Fruit fly (Drosophila melanogaster): ENCODE measurements around the gene Spn77Ba.

Spn77Ba gene

DNA sequence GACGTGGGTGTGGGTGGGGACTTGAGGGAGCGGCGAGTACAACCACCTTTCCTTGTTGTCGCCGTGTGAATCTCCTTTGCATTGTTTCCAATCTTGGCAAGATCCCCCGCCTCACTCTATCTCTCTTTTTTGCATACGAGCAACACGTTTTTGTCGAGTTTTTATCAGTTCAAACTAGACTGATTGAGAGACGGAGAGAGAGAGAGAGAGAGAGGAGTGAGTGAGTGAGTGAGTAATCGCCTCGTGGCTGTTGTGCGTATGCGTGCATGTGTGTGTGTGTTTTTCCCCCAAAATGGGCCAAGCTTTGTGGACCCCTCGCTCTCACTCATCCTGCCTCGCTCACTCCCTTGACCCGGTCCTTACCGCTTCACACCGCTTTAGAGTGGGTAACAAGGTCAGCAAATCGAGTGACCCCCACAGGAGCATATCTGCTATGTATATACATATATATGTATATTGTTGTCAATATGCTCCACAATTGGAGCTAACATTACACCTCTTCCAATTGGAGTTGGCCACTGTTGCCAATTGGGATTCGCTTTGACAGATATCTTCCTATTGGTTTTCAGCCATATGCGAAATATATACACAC, 32.4 kb downstream of the Spn77Ba start (continued):
- TF ChIP-seq CG7963 (GFP tag; IDR thresholded peaks at IDR 0.05; ENCODE audit: partially characterized antibody), result peak; percentile 34; the same call in 1 of the 3 replicates
- TF ChIP-seq vvl (GFP tag; IDR thresholded peaks at IDR 0.05), result 0 out of 2 replicates have a peak, but pooled peaks have one; percentile 10
- no peak for TF ChIP-seq pfk (GFP tag; optimal IDR thresholded peaks at IDR 0.05)
- peak; percentile 93 for TF ChIP-seq z (GFP tag; IDR thresholded peaks at IDR 0.05)
- TF ChIP-seq CG14014 (GFP tag; IDR thresholded peaks at IDR 0.05), result no peak
- TF ChIP-seq Dll (GFP tag; IDR thresholded peaks at IDR 0.05; ENCODE audit: partially characterized antibody), result peak; percentile 33; the same call in 2 of the 4 replicates
- TF ChIP-seq Trl (optimal IDR thresholded peaks at IDR 0.05), result peak; percentile 87 to 94
- TF ChIP-seq Trl (GFP tag; optimal IDR thresholded peaks at IDR 0.05), result no peak
- no peak for TF ChIP-seq slbo (GFP tag; IDR thresholded peaks at IDR 0.05)
- TF ChIP-seq CG34422 (GFP tag; IDR thresholded peaks at IDR 0.05), result peak; percentile 26; the same call in 1 of the 3 replicates
- TF ChIP-seq Bgb (GFP tag; IDR thresholded peaks at IDR 0.05; ENCODE audit: partially characterized antibody), result peak; percentile 23; the same call in 1 of the 2 replicates
- TF ChIP-seq sd (tag; optimal IDR thresholded peaks at IDR 0.05), result no peak
- TF ChIP-seq CG13287 (GFP tag; IDR thresholded peaks at IDR 0.05; ENCODE audit: partially characterized antibody), result peak; percentile 56
- no peak for TF ChIP-seq CG10959 (GFP tag; IDR thresholded peaks at IDR 0.05)
- TF ChIP-seq CG34224 (GFP tag; IDR thresholded peaks at IDR 0.05; ENCODE audit: partially characterized antibody), result peak; percentile 51; the same call in 1 of the 3 replicates
- peak; percentile 56 for TF ChIP-seq sens (GFP tag)
- TF ChIP-seq Elba2 (GFP tag; optimal IDR thresholded peaks at IDR 0.05), result peak; percentile 98
- no peak for TF ChIP-seq Ssrp (tag; optimal IDR thresholded peaks at IDR 0.05)
- TF ChIP-seq fd3F (GFP tag; optimal IDR thresholded peaks at IDR 0.05), result no peak
- peak; percentile 65 for TF ChIP-seq Nf-YC (tag; optimal IDR thresholded peaks at IDR 0.05)
- no peak for TF ChIP-seq Lim3 (GFP tag; IDR thresholded peaks at IDR 0.05)
- TF ChIP-seq YL-1 (GFP tag; optimal IDR thresholded peaks at IDR 0.05), result peak; percentile 53
- peak; percentile 11; the same call in 1 of the 2 replicates for TF ChIP-seq amos (GFP tag; IDR thresholded peaks at IDR 0.05; ENCODE audit: partially characterized antibody)
- TF ChIP-seq CG14710 (tag; optimal IDR thresholded peaks at IDR 0.05), result no peak
- peak; percentile 68; the same call in 1 of the 4 replicates for TF ChIP-seq chinmo (GFP tag; IDR thresholded peaks at IDR 0.05; ENCODE audit: partially characterized antibody)

DNA sequence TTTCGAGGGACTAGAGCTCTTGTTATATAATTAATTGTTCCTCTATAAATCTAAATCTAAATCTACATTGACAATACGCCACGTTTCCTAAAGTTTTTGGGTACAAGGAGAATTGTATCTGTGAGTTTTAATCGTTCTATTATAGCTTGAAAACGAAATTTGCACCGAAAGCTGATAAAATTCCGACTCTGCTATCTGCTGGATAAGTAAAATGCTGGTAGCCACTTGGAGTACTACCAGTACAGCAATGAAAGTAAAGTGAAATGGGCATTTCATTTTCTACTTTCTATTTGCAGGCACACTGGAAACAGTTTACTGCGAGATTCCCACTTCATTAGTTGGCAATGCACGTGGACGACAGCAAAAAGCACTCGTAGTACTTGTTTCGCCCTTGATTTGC, 36.2 kb downstream of the Spn77Ba start, which contains the start of gene CG5618:
CG5618 (plus strand) TSS at position 301 of the 400 bp plus-strand sequence.
- TF ChIP-seq Pdp1 (GFP tag; optimal IDR thresholded peaks at IDR 0.05) (peak in 1 of 2 experiments; percentile 59), CG2199 (GFP tag; IDR thresholded peaks at IDR 0.05) (no peak)

DNA sequence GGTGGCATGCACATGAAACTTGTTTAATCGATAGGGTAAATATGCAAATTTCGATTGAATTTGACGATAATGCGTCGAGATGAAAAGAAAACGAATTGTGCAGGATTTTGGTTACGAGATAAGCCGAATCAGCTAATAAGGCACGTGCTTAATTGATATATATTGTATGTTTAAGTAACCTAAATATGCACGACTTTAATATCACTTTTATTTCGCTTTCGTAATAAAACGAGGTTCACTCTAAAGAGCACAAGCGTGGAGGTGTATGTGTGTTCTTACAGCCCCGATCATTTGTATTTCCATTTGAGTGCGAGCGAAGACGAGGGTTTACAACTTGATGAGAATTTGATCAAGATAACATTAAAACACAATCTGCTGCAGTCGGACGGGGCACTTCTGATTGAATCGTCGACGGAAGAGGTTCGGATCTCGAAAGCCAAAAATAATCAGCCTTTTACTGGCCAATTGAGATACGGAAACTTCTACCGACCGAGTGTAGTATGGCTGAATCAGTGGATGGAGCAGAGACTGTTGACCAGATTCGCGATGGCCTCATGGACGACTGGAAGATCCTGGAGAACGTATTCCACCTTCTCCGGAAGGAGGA, 36.8 kb downstream of the Spn77Ba start:
- TF ChIP-seq usp (GFP tag; optimal IDR thresholded peaks at IDR 0.05), result no peak
- 0 out of 2 replicates have a peak, but pooled peaks have one; percentile 18 for TF ChIP-seq CG1024 (GFP tag; IDR thresholded peaks at IDR 0.05)
- TF ChIP-seq CG17385 (GFP tag; optimal IDR thresholded peaks at IDR 0.05), result no peak
- TF ChIP-seq CG12071 (GFP tag; optimal IDR thresholded peaks at IDR 0.05), result no peak
- no peak for TF ChIP-seq Dll (GFP tag; IDR thresholded peaks at IDR 0.05; ENCODE audit: partially characterized antibody)
- no peak for TF ChIP-seq ken (GFP tag; IDR thresholded peaks at IDR 0.05)
- peak; percentile 24 for TF ChIP-seq lbe (GFP tag; optimal IDR thresholded peaks at IDR 0.05)
- TF ChIP-seq grn (GFP tag; optimal IDR thresholded peaks at IDR 0.05), result peak; percentile 94
- TF ChIP-seq Nf-YC (tag; optimal IDR thresholded peaks at IDR 0.05), result no peak
- no peak for TF ChIP-seq toy (GFP tag; IDR thresholded peaks at IDR 0.05)
- no peak for TF ChIP-seq croc (GFP tag; conservative IDR thresholded peaks at IDR 0.05)
- TF ChIP-seq CrebB (tag; optimal IDR thresholded peaks at IDR 0.05), result no peak
- TF ChIP-seq sug (tag; optimal IDR thresholded peaks at IDR 0.05), result peak; percentile 51
- TF ChIP-seq Pdp1 (GFP tag; optimal IDR thresholded peaks at IDR 0.05), result no peak
- no peak for TF ChIP-seq CG11504 (tag; optimal IDR thresholded peaks at IDR 0.05)
- TF ChIP-seq vvl (GFP tag; IDR thresholded peaks at IDR 0.05), result peak; percentile 38; the same call in 1 of the 2 replicates
- no peak for TF ChIP-seq Usf (GFP tag; optimal IDR thresholded peaks at IDR 0.05)
- no peak for TF ChIP-seq CG9437 (GFP tag; optimal IDR thresholded peaks at IDR 0.05)
- TF ChIP-seq cwo (GFP tag; optimal IDR thresholded peaks at IDR 0.05), result peak; percentile 3
- no peak for TF ChIP-seq Dip2 (GFP tag; IDR thresholded peaks at IDR 0.05)
- no peak for TF ChIP-seq CG2199 (GFP tag; IDR thresholded peaks at IDR 0.05)
- no peak for TF ChIP-seq NK7.1 (GFP tag; optimal IDR thresholded peaks at IDR 0.05)
- TF ChIP-seq NC2α (GFP tag; optimal IDR thresholded peaks at IDR 0.05), result no peak
- TF ChIP-seq chinmo (GFP tag; IDR thresholded peaks at IDR 0.05; ENCODE audit: partially characterized antibody), result peak; percentile 72; the same call in 1 of the 4 replicates
